Fruit fly (Drosophila melanogaster): Measurements from ENCODE around the gene Mrm2.

The Mrm2 gene

dm6 chr3R:19880431-19880939 is 19.1 kb downstream of the Mrm2 start:
- TF ChIP-seq Sox14 (GFP tag; optimal IDR thresholded peaks at IDR 0.05) = peak; percentile 39
- TF ChIP-seq Lpt (GFP tag; optimal IDR thresholded peaks at IDR 0.05) = no peak
- TF ChIP-seq Hr4 (GFP tag; optimal IDR thresholded peaks at IDR 0.05) = peak; percentile 7
- no peak for TF ChIP-seq CG3032 (tag; optimal IDR thresholded peaks at IDR 0.05)
- no peak for TF ChIP-seq Eip93F (GFP tag; optimal IDR thresholded peaks at IDR 0.05)
- peak; percentile 27 for TF ChIP-seq lz (GFP tag; optimal IDR thresholded peaks at IDR 0.05)
- TF ChIP-seq dsx (GFP tag; optimal IDR thresholded peaks at IDR 0.05; ENCODE audit: poor library complexity, severe bottlenecking) = no peak
- no peak for TF ChIP-seq svp (GFP tag)
- no peak for TF ChIP-seq achi (GFP tag; optimal IDR thresholded peaks at IDR 0.05)
- peak; percentile 48 for TF ChIP-seq vri (GFP tag; optimal IDR thresholded peaks at IDR 0.05)
- peak; percentile 13 for TF ChIP-seq cyc (GFP tag; optimal IDR thresholded peaks at IDR 0.05)
- TF ChIP-seq CG32006 (GFP tag; optimal IDR thresholded peaks at IDR 0.05) = peak; percentile 36
- no peak for TF ChIP-seq CG11902 (GFP tag; optimal IDR thresholded peaks at IDR 0.05)
- TF ChIP-seq CG31627 (GFP tag; optimal IDR thresholded peaks at IDR 0.05) = peak; percentile 38
- TF ChIP-seq CG15336 (GFP tag; IDR thresholded peaks at IDR 0.05) = peak; percentile 50
- TF ChIP-seq CG8119 (GFP tag; IDR thresholded peaks at IDR 0.05) = peak; percentile 33; the same call in 1 of the 3 replicates
- TF ChIP-seq CG6808 (GFP tag; optimal IDR thresholded peaks at IDR 0.05) = peak; percentile 38
- TF ChIP-seq Eip78C (GFP tag) = peak; percentile 85
- TF ChIP-seq fkh (GFP tag; optimal IDR thresholded peaks at IDR 0.05) = peak; percentile 10
- peak; percentile 5 for TF ChIP-seq CG7368 (GFP tag; optimal IDR thresholded peaks at IDR 0.05)
- TF ChIP-seq CG4318 (GFP tag; optimal IDR thresholded peaks at IDR 0.05) = no peak
- no peak for TF ChIP-seq CG3919 (GFP tag; optimal IDR thresholded peaks at IDR 0.05)
- no peak for TF ChIP-seq Sox102F (GFP tag; optimal IDR thresholded peaks at IDR 0.05)
- TF ChIP-seq salr (GFP tag; optimal IDR thresholded peaks at IDR 0.05) = no peak
- peak; percentile 38 for TF ChIP-seq CG6854 (GFP tag; optimal IDR thresholded peaks at IDR 0.05)
- TF ChIP-seq esn (GFP tag; optimal IDR thresholded peaks at IDR 0.05) = peak; percentile 45
- TF ChIP-seq Hr39 (GFP tag; optimal IDR thresholded peaks at IDR 0.05) = no peak
- TF ChIP-seq eg (GFP tag; IDR thresholded peaks at IDR 0.05) = peak; percentile 50; the same call in 1 of the 3 replicates
- TF ChIP-seq Ets96B (tag; optimal IDR thresholded peaks at IDR 0.05) = peak; percentile 18
- TF ChIP-seq ss (GFP tag; optimal IDR thresholded peaks at IDR 0.05) = peak in 1 of 2 experiments; percentile 52
- TF ChIP-seq Smox (GFP tag; optimal IDR thresholded peaks at IDR 0.05) = no peak
- TF ChIP-seq CG6276 (GFP tag; optimal IDR thresholded peaks at IDR 0.05) = no peak
- no peak for TF ChIP-seq CG6792 (GFP tag; optimal IDR thresholded peaks at IDR 0.05)
- TF ChIP-seq CG6163 (GFP tag; IDR thresholded peaks at IDR 0.05) = peak; percentile 31; the same call in 1 of the 3 replicates
- peak; percentile 51 for TF ChIP-seq net (GFP tag; optimal IDR thresholded peaks at IDR 0.05)
- no peak for TF ChIP-seq Ets21C (GFP tag; optimal IDR thresholded peaks at IDR 0.05)
- TF ChIP-seq spab (GFP tag; optimal IDR thresholded peaks at IDR 0.05) = no peak
- peak; percentile 25 for TF ChIP-seq topi (GFP tag; optimal IDR thresholded peaks at IDR 0.05)
- no peak for TF ChIP-seq CG11762 (GFP tag; optimal IDR thresholded peaks at IDR 0.05; ENCODE audit: insufficient read depth)
- peak; percentile 11 for TF ChIP-seq OdsH (GFP tag; optimal IDR thresholded peaks at IDR 0.05)

- TF ChIP-seq Blimp-1 (GFP tag; optimal IDR thresholded peaks at IDR 0.05) (no peak), CG4318 (GFP tag; optimal IDR thresholded peaks at IDR 0.05) (no peak), CG11294 (GFP tag; IDR thresholded peaks at IDR 0.05) (no peak), Ets21C (GFP tag; optimal IDR thresholded peaks at IDR 0.05) (no peak), CG6163 (GFP tag; IDR thresholded peaks at IDR 0.05) (no peak), CG34406 (GFP tag; optimal IDR thresholded peaks at IDR 0.05) (no peak), esn (GFP tag; optimal IDR thresholded peaks at IDR 0.05) (no peak), CG6276 (GFP tag; optimal IDR thresholded peaks at IDR 0.05) (no peak), CG32006 (GFP tag; optimal IDR thresholded peaks at IDR 0.05) (no peak), eg (GFP tag; IDR thresholded peaks at IDR 0.05) (no peak), vri (GFP tag; optimal IDR thresholded peaks at IDR 0.05) (no peak), CG8319 (GFP tag; optimal IDR thresholded peaks at IDR 0.05) (no peak), CG6792 (GFP tag; optimal IDR thresholded peaks at IDR 0.05) (no peak), CG8119 (GFP tag; IDR thresholded peaks at IDR 0.05) (no peak), CG3919 (GFP tag; optimal IDR thresholded peaks at IDR 0.05) (no peak), CG31627 (GFP tag; optimal IDR thresholded peaks at IDR 0.05) (no peak)
Observed at dm6 chr3R:19888156-19888784, 26.9 kb downstream of the Mrm2 start, which contains the start of gene ninaE. ninaE (minus strand) TSS chr3R:19888206.

Measured in whole organism, prepupa.